Worm (Caenorhabditis elegans) whole organism, L4 larva: ENCODE data around the gene klp-3.

Source experiments
- F37D6.2 ChIP-seq: sonication (generic microtip); optimal IDR thresholded peaks from 2 replicates; lab custom pipeline; 2016; ENCODE audit warnings: mild to moderate bottlenecking, missing genetic modification characterization, missing compliant biosample characterization
- R02D3.7 ChIP-seq: fragments of 150-350 bp; sonication (generic microtip); optimal IDR thresholded peaks from 3 replicates; lab custom pipeline; 2014; ENCODE audit warnings: missing biosample characterization, missing genetic modification characterization
- Y75B8A.6 ChIP-seq: fragments of 200-800 bp; sonication (Bioruptor generic); IDR thresholded peaks from 2 replicates; pipeline ENCODE4 v1.3.6; 2022; ENCODE audit warnings: missing genetic modification reagents, missing genetic modification characterization, missing compliant biosample characterization
- ZK337.2 ChIP-seq: fragments of 200-800 bp; sonication (Bioruptor generic); IDR thresholded peaks from 2 replicates; pipeline ENCODE4 v1.3.6; 2022; ENCODE audit warnings: missing genetic modification reagents, missing genetic modification characterization, missing compliant biosample characterization
- aha-1 ChIP-seq: fragments of 150-350 bp; peaks from one replicate; lab custom pipeline; 2014; ENCODE audit warnings: missing biosample characterization, missing genetic modification characterization
- ama-1 ChIP-seq: fragments of 150-350 bp; optimal IDR thresholded peaks from 2 replicates; lab custom pipeline; 2014; ENCODE audit warnings: inconsistent platforms, mixed read lengths
- attf-4 ChIP-seq: sonication (generic microtip); optimal IDR thresholded peaks from 3 replicates; lab custom pipeline; 2017; ENCODE audit warnings: missing biosample characterization, missing genetic modification characterization
- ceh-28 ChIP-seq: fragments of 150-350 bp; optimal IDR thresholded peaks from 2 replicates; lab custom pipeline; 2014; ENCODE audit warnings: missing biosample characterization, missing genetic modification reagents, missing genetic modification characterization
- ctbp-1 ChIP-seq: fragments of 200-800 bp; sonication (Bioruptor generic); IDR thresholded peaks from 2 replicates; pipeline ENCODE4 v1.3.6; 2022; ENCODE audit warnings: missing genetic modification reagents, missing genetic modification characterization, missing compliant biosample characterization
- daf-16 ChIP-seq, 3 experiments: sonication (generic microtip); optimal IDR thresholded peaks; 2 replicates each; lab custom pipeline; 2016 to 2017; ENCODE audit warnings: missing genetic modification characterization in 3 of 3, missing genetic modification reagents in 3 of 3, mild to moderate bottlenecking in 2 of 3, missing compliant biosample characterization in 2 of 3, missing biosample characterization in 1 of 3, moderate library complexity in 1 of 3
- daf-19 ChIP-seq: fragments of 200-800 bp; sonication (Bioruptor generic); conservative IDR thresholded peaks from 2 replicates; pipeline ENCODE4 v1.3.6; 2022; ENCODE audit warnings: missing genetic modification characterization, missing compliant biosample characterization
- dmd-6 ChIP-seq: fragments of 200-800 bp; sonication (Bioruptor generic); IDR thresholded peaks from 2 replicates; pipeline ENCODE4 v1.3.6; 2022; ENCODE audit warnings: missing genetic modification reagents, missing genetic modification characterization, missing compliant biosample characterization
- dve-1 ChIP-seq: sonication (generic microtip); optimal IDR thresholded peaks from 2 replicates; lab custom pipeline; 2017; ENCODE audit warnings: antibody characterized with exemption, mild to moderate bottlenecking, missing genetic modification characterization, missing compliant biosample characterization; ENCODE audit not compliant: insufficient read depth
- egl-43 ChIP-seq: fragments of 200-800 bp; sonication (Bioruptor generic); IDR thresholded peaks from 2 replicates; pipeline ENCODE4 v1.3.6; 2022; ENCODE audit warnings: missing genetic modification reagents, missing genetic modification characterization, missing compliant biosample characterization
- fkh-10 ChIP-seq: fragments of 150-350 bp; optimal IDR thresholded peaks from 2 replicates; lab custom pipeline; 2014; ENCODE audit warnings: missing biosample characterization, missing genetic modification reagents, missing genetic modification characterization
- hlh-11 ChIP-seq: fragments of 200-800 bp; sonication (Bioruptor generic); optimal IDR thresholded peaks from 2 replicates; lab custom pipeline; 2018; ENCODE audit warnings: mild to moderate bottlenecking, missing genetic modification characterization, missing compliant biosample characterization
- hlh-30 ChIP-seq: sonication (generic microtip); optimal IDR thresholded peaks from 2 replicates; lab custom pipeline; 2017; ENCODE audit warnings: antibody characterized with exemption, mild to moderate bottlenecking, missing genetic modification characterization, missing compliant biosample characterization; ENCODE audit not compliant: insufficient read depth
- hmg-1.1 ChIP-seq: fragments of 200-800 bp; sonication (Bioruptor generic); IDR thresholded peaks from 2 replicates; pipeline ENCODE4 v1.3.6; 2022; ENCODE audit warnings: missing genetic modification reagents, missing genetic modification characterization, missing compliant biosample characterization
- jun-1 ChIP-seq: fragments of 150-350 bp; optimal IDR thresholded peaks from 2 replicates; lab custom pipeline; 2014; ENCODE audit warnings: missing biosample characterization, missing genetic modification reagents, missing genetic modification characterization
- lin-38 ChIP-seq: fragments of 200-800 bp; sonication (Bioruptor generic); IDR thresholded peaks from 2 replicates; pipeline ENCODE4 v1.3.6; 2022; ENCODE audit warnings: missing genetic modification reagents, missing genetic modification characterization, missing compliant biosample characterization
- lsy-2 ChIP-seq, 2 experiments: fragments of 150-350 bp in 1 of 2; sonication (generic microtip) in 1 of 2; optimal IDR thresholded peaks; 2 replicates each; lab custom pipeline; 2014 to 2017; ENCODE audit warnings: missing biosample characterization in 2 of 2, missing genetic modification characterization in 2 of 2
- madf-5 ChIP-seq, 2 experiments: fragments of 200-800 bp; sonication (Bioruptor generic); IDR thresholded peaks; 2 replicates each; pipeline ENCODE4 v1.3.6; 2022; ENCODE audit warnings: missing compliant biosample characterization in 2 of 2, missing genetic modification characterization in 2 of 2
- mdl-1 ChIP-seq, 2 experiments: fragments of 150-350 bp in 1 of 2; sonication (generic microtip) in 1 of 2; optimal IDR thresholded peaks; 2 replicates each; lab custom pipeline; 2014 to 2017; ENCODE audit warnings: missing biosample characterization in 2 of 2, missing genetic modification characterization in 2 of 2
- mep-1 ChIP-seq: fragments of 150-350 bp; sonication (generic microtip); optimal IDR thresholded peaks from 3 replicates; lab custom pipeline; 2014; ENCODE audit warnings: missing biosample characterization, missing genetic modification characterization
- mes-2 ChIP-seq: sonication (generic microtip); optimal IDR thresholded peaks from 2 replicates; lab custom pipeline; 2016; ENCODE audit warnings: missing genotype, mild to moderate bottlenecking, missing genetic modification characterization, missing compliant biosample characterization; ENCODE audit not compliant: poor library complexity, severe bottlenecking
- mxl-2 ChIP-seq: fragments of 200-800 bp; sonication (Bioruptor generic); conservative IDR thresholded peaks from 2 replicates; pipeline ENCODE4 v1.3.6; 2022; ENCODE audit warnings: missing genetic modification reagents, missing genetic modification characterization, missing compliant biosample characterization
- mxl-3 ChIP-seq: fragments of 200-800 bp; sonication (Bioruptor generic); optimal IDR thresholded peaks from 2 replicates; lab custom pipeline; 2018; ENCODE audit warnings: mild to moderate bottlenecking, missing genetic modification characterization, missing compliant biosample characterization
- nhr-102 ChIP-seq: sonication (generic microtip); optimal IDR thresholded peaks from 2 replicates; lab custom pipeline; 2016; ENCODE audit warnings: mild to moderate bottlenecking, missing genetic modification characterization, moderate library complexity, missing compliant biosample characterization
- nhr-28 ChIP-seq: fragments of 150-350 bp; optimal IDR thresholded peaks from 2 replicates; lab custom pipeline; 2014; ENCODE audit warnings: missing biosample characterization, missing genetic modification characterization
- nhr-41 ChIP-seq: fragments of 200-800 bp; sonication (Bioruptor generic); IDR thresholded peaks from 2 replicates; pipeline ENCODE4 v1.3.6; 2022; ENCODE audit warnings: missing genetic modification reagents, missing genetic modification characterization, missing compliant biosample characterization
- nhr-6 ChIP-seq: fragments of 150-350 bp; optimal IDR thresholded peaks from 2 replicates; lab custom pipeline; 2014; ENCODE audit warnings: missing biosample characterization, missing genetic modification characterization
- nhr-76 ChIP-seq: fragments of 150-350 bp; optimal IDR thresholded peaks from 2 replicates; lab custom pipeline; 2014; ENCODE audit warnings: missing biosample characterization, missing genetic modification characterization
- nhr-77 ChIP-seq: fragments of 150-350 bp; optimal IDR thresholded peaks from 2 replicates; lab custom pipeline; 2014; ENCODE audit warnings: missing biosample characterization, missing genetic modification characterization
- php-3 ChIP-seq: fragments of 200-800 bp; sonication (Bioruptor generic); IDR thresholded peaks from 2 replicates; pipeline ENCODE4 v1.3.6; 2022; ENCODE audit warnings: missing genetic modification reagents, missing genetic modification characterization, missing compliant biosample characterization
- pqm-1 ChIP-seq: sonication (generic microtip); optimal IDR thresholded peaks from 2 replicates; lab custom pipeline; 2017; ENCODE audit warnings: missing biosample characterization, missing genetic modification characterization
- rbr-2 ChIP-seq: sonication (generic microtip); optimal IDR thresholded peaks from 2 replicates; lab custom pipeline; 2016; ENCODE audit warnings: missing genotype, missing genetic modification characterization, missing compliant biosample characterization
- spr-3 ChIP-seq: fragments of 200-800 bp; sonication (Bioruptor generic); optimal IDR thresholded peaks from 2 replicates; lab custom pipeline; 2018; ENCODE audit warnings: mild to moderate bottlenecking, missing genetic modification characterization, missing compliant biosample characterization
- unc-130 ChIP-seq: sonication (generic microtip); optimal IDR thresholded peaks from 2 replicates; lab custom pipeline; 2016; ENCODE audit warnings: missing genetic modification reagents, missing genetic modification characterization, missing compliant biosample characterization
- unc-62 ChIP-seq, 3 experiments: fragments of 150-350 bp in 1 of 3; sonication (generic microtip); optimal IDR thresholded peaks in 2 of 3; peaks in 1 of 3; 1 replicate in 1 of 3; 2 replicates in 2 of 3; lab custom pipeline; 2014 to 2017; ENCODE audit warnings: missing biosample characterization in 3 of 3, missing genetic modification characterization in 3 of 3, missing genetic modification reagents in 3 of 3, missing genotype in 1 of 3

Gene klp-3

ce11 chrII:7891869-7892615 lies 49.9 kb downstream of the klp-3 start:
- no peak for TF ChIP-seq R02D3.7
- no peak for TF ChIP-seq nhr-102 (tag; lab: Kevin White, UChicago)
- peak; percentile 63 for TF ChIP-seq dve-1 (tag; lab: Kevin White, UChicago)
- 0 out of 4 replicates have a peak, but pooled peaks of 1 of the 2 experiments have one; percentile 40 for TF ChIP-seq madf-5 (GFP tag; IDR thresholded peaks at IDR 0.05; lab: Robert Waterston, UW)
- peak; percentile 28 for TF ChIP-seq hlh-11 (tag; lab: Kevin White, UChicago)
- TF ChIP-seq F37D6.2 (tag; lab: Kevin White, UChicago): peak; percentile 55
- TF ChIP-seq Y75B8A.6 (GFP tag; lab: Robert Waterston, UW): no peak
- peak; percentile 73 for TF ChIP-seq dmd-6 (GFP tag; lab: Robert Waterston, UW)
- no peak for TF ChIP-seq nhr-76
- peak; percentile 51 for TF ChIP-seq hlh-30
- TF ChIP-seq jun-1 (tag; lab: Kevin White, UChicago): no peak
- peak; percentile 60 for TF ChIP-seq egl-43 (GFP tag; lab: Robert Waterston, UW)
- no peak for TF ChIP-seq mxl-2
- 0 out of 2 replicates have a peak, but pooled peaks have one; percentile 40 for TF ChIP-seq ctbp-1 (GFP tag; lab: Robert Waterston, UW)
- TF ChIP-seq unc-62 (GFP tag; optimal IDR thresholded peaks at IDR 0.05 in 1 of 2; lab: Kevin White, UChicago): peak in 1 of 2 experiments; percentile 24
- no peak for TF ChIP-seq unc-62 (tag; optimal IDR thresholded peaks at IDR 0.05; lab: Kevin White, UChicago)
- peak; percentile 2 for TF ChIP-seq mep-1 (tag; lab: Kevin White, UChicago)
- TF ChIP-seq daf-19 (GFP tag; lab: Robert Waterston, UW): peak; percentile 61; the same call in 1 of the 2 replicates
- no peak for TF ChIP-seq daf-16 (GFP tag; optimal IDR thresholded peaks at IDR 0.05; lab: Kevin White, UChicago)
- peak; percentile 84 for TF ChIP-seq daf-16 (tag; optimal IDR thresholded peaks at IDR 0.05; lab: Kevin White, UChicago)
- no peak for TF ChIP-seq ama-1 (lab: Kevin White, UChicago)
- peak; percentile 40 for TF ChIP-seq fkh-10
- TF ChIP-seq mes-2: peak; percentile 68
- peak; percentile 70 for TF ChIP-seq hmg-1.1 (GFP tag; lab: Robert Waterston, UW)
- peak in 1 of 2 experiments; percentile 11 for TF ChIP-seq mdl-1 (tag; optimal IDR thresholded peaks at IDR 0.05; lab: Kevin White, UChicago)
- TF ChIP-seq ceh-28 (tag; lab: Kevin White, UChicago): no peak
- TF ChIP-seq nhr-77: peak; percentile 14
- peak; percentile 56 for TF ChIP-seq pqm-1 (tag; lab: Kevin White, UChicago)
- peak; percentile 31 for TF ChIP-seq nhr-28 (tag; lab: Kevin White, UChicago)
- peak; percentile 80; the same call in 1 of the 2 replicates for TF ChIP-seq nhr-41
- peak; percentile 27 to 57 for TF ChIP-seq lsy-2 (tag; optimal IDR thresholded peaks at IDR 0.05; lab: Kevin White, UChicago)
- TF ChIP-seq spr-3 (GFP tag; lab: Kevin White, UChicago): no peak
- peak; percentile 53 for TF ChIP-seq mxl-3 (GFP tag; lab: Kevin White, UChicago)
- TF ChIP-seq aha-1 (tag; lab: Kevin White, UChicago): peak; percentile 80
- TF ChIP-seq rbr-2 (tag; lab: Kevin White, UChicago): peak; percentile 68
- TF ChIP-seq php-3 (GFP tag; lab: Robert Waterston, UW): peak; percentile 75; the same call in 1 of the 2 replicates
- no peak for TF ChIP-seq ZK337.2

DNA sequence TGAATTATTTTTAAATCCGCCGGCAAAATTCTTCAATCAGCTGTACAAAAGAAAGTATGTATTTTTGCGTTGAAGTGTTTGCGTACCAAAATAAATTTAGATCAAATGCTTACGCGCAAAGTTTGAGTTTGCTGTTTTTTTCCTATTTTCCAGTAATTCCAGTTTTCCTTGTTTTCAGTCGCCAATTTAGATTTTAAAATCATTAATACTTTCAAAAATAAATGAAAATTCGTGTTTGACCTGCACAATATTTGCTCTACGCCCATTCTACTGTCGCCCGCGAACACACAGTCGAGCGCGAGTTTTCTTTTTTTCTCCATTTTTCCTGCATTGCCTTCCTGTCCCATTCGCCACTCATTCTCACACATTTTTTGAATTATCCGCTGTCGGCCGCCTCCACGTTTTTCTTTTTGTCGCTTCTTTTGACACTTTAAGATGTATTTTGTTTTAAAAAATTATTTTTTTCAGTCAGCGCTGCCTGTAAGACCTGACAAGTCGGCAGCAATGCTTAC lies 50.7 kb downstream of the klp-3 start, which contains the start of gene ptc-1:
Gene ptc-1 (plus strand): TSS at position 462 of the 512 bp plus-strand sequence.
- peak; percentile 25 for TF ChIP-seq unc-130 (GFP tag; lab: Kevin White, UChicago)
- TF ChIP-seq mes-2: no peak
- TF ChIP-seq mdl-1 (tag; optimal IDR thresholded peaks at IDR 0.05; lab: Kevin White, UChicago): no peak
- no peak for TF ChIP-seq F37D6.2 (tag; lab: Kevin White, UChicago)
- TF ChIP-seq lin-38 (GFP tag; lab: Robert Waterston, UW): no peak; the same call in 1 of the 2 replicates
- no peak for TF ChIP-seq nhr-6 (tag; lab: Kevin White, UChicago)
- TF ChIP-seq attf-4 (tag; lab: Kevin White, UChicago): no peak
- no peak for TF ChIP-seq ctbp-1 (GFP tag; lab: Robert Waterston, UW)
